Worm (Caenorhabditis elegans): ENCODE measurements around the gene idpb-5.

Gene idpb-5

DNA sequence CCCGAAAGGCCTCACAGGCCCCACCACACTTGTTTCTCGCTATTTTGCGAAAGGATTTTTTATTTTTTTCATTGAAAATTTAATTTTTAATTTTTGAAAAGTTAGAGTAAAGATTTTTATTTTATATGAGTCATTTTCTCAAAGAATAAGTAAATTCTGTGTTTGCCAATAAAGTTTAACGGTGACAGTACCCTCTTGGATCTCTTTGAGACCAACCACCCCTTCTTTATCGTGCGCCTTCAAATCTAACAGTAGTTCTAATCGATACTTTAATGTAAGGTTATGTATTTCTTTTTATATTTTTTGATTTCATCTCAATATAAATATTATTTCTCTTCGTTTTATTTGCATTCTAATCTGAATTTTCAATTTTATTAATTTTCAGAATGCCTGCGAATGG lies 6.2 kb downstream of the idpb-5 start, which contains the start of gene hmp-1:
TSS of gene hmp-1 (plus strand) at position 380 of the 400 bp plus-strand sequence.
- peak; percentile 83 for TF ChIP-seq madf-8 (GFP tag; conservative IDR thresholded peaks at IDR 0.05)
- TF ChIP-seq lsl-1 (GFP tag; optimal IDR thresholded peaks at IDR 0.05): peak; percentile 88
- peak; percentile 13 for TF ChIP-seq xnd-1 (tag; optimal IDR thresholded peaks at IDR 0.05)
- no peak for TF ChIP-seq madf-10 (tag; optimal IDR thresholded peaks at IDR 0.05)
- TF ChIP-seq tbx-9 (tag; optimal IDR thresholded peaks at IDR 0.05; ENCODE audit: borderline replicate concordance): no peak
- peak; percentile 80 for TF ChIP-seq F33H1.4 (GFP tag; IDR thresholded peaks at IDR 0.05)
- TF ChIP-seq madf-6 (GFP tag; IDR thresholded peaks at IDR 0.05): peak; percentile 80
- TF ChIP-seq pbrm-1 (GFP tag; IDR thresholded peaks at IDR 0.05): no peak

DNA sequence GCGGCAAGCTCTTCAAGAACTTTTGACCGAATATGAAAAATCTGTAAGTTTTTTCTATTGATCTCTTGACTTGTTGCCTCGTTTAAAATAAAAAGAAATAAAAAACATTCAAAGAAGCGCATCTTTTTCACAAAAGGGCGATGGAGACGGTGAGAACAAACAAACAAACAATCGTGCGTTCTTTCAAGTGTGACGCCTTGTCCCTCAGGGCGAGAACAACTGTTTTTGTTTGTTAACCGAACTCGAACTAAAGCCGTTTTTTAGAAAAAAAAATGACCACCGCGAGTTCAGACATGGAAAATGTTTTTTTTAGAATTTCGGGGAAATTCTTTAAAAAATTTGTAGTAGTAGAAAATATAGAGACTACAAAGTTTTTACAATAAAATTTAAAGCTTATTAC lies 7.6 kb downstream of the idpb-5 start:
- TF ChIP-seq ceh-79 (tag; optimal IDR thresholded peaks at IDR 0.05): no peak
- TF ChIP-seq Y95B8A.8 (GFP tag; IDR thresholded peaks at IDR 0.05): no peak
- TF ChIP-seq zfh-2 (GFP tag; conservative IDR thresholded peaks at IDR 0.05): no peak
- TF ChIP-seq madf-3 (GFP tag; IDR thresholded peaks at IDR 0.05): no peak
- TF ChIP-seq sea-2 (GFP tag; IDR thresholded peaks at IDR 0.05): no peak
- TF ChIP-seq hrde-1 (tag; optimal IDR thresholded peaks at IDR 0.05; ENCODE audit: borderline replicate concordance): no peak

DNA sequence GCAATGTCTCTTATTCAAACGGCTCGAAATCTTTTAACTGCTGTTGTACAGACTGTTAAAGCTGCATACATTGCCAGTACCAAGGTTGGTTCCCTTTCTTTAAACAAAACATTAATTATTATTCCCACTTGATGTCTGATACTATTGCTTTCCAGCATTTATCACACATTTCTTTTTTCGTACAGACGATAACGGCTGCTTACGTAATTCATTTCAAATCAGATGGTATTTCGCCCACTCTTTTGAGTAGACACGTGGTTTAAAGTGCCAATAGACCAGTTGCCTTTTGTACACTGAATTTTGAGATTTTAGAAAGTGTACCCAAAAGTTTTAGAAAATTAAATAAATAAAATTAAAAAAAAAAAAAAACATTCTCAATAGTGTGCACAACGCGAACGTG lies 10.1 kb downstream of the idpb-5 start:
- TF ChIP-seq C17E4.6 (GFP tag; IDR thresholded peaks at IDR 0.05): no peak
- no peak for TF ChIP-seq cebp-1 (GFP tag; IDR thresholded peaks at IDR 0.05)
- TF ChIP-seq cebp-1 (tag; optimal IDR thresholded peaks at IDR 0.05): peak; percentile 39
- TF ChIP-seq nhr-80 (tag; optimal IDR thresholded peaks at IDR 0.05): peak; percentile 56
- no peak for TF ChIP-seq Y53G8AR.9 (GFP tag; conservative IDR thresholded peaks at IDR 0.05)
- no peak for TF ChIP-seq ztf-28 (GFP tag; IDR thresholded peaks at IDR 0.05)

DNA sequence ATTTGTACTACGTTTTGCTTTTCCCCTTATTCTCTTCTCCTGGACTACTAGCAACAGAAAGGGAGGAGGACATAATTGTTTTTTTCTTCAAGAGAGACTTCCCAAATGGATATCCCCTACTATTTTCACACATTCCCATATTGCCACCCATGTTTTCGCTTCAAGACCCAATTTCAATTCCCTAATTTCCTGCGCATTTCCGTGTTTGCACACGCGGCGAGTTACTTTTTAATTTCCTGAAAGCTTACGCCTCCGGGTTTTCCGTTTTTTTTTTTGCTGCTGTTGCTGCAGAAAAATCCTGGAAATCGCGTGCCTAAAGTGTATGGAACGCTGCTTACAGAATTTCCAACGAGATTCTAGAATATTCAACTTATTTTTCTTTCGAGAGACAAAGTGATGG lies 13.0 kb downstream of the idpb-5 start:
- no peak for TF ChIP-seq ztf-28 (GFP tag; IDR thresholded peaks at IDR 0.05)
- no peak for TF ChIP-seq akir-1 (GFP tag; optimal IDR thresholded peaks at IDR 0.05)
- no peak for TF ChIP-seq repo-1 (tag; optimal IDR thresholded peaks at IDR 0.05)
- no peak for TF ChIP-seq ceh-40 (GFP tag; IDR thresholded peaks at IDR 0.05)
- no peak for TF ChIP-seq F55B11.4 (tag; optimal IDR thresholded peaks at IDR 0.05; ENCODE audit: borderline replicate concordance, insufficient read depth)
- TF ChIP-seq madf-8 (GFP tag; conservative IDR thresholded peaks at IDR 0.05): no peak
- no peak for TF ChIP-seq nhr-120 (GFP tag; IDR thresholded peaks at IDR 0.05)
- no peak for TF ChIP-seq ama-1 (optimal IDR thresholded peaks at IDR 0.05)
- no peak for TF ChIP-seq ama-1 (GFP tag; optimal IDR thresholded peaks at IDR 0.05)
- no peak for TF ChIP-seq Y56A3A.18 (GFP tag; IDR thresholded peaks at IDR 0.05)
- TF ChIP-seq F39B2.1 (GFP tag; IDR thresholded peaks at IDR 0.05): no peak
- TF ChIP-seq sea-2 (GFP tag; IDR thresholded peaks at IDR 0.05): no peak

DNA sequence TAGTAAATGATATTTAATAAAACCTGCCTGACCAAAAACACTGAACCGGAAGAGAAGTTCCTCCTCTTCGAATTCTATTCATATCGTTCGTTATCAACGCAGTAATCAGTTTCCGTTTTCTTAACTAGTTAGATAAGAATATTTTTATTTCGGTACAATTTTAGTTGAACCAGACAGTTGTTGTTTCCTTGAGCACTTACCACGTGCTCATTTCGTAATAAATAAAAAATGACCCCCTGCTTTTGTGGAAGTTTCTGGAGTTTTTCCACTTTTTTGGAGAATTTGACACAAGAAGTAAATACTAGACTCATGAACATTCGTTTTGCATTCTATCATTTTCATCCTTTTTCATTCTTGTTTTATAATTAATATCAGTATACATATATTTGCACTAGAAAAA lies 14.4 kb downstream of the idpb-5 start:
- TF ChIP-seq cebp-1 (GFP tag; IDR thresholded peaks at IDR 0.05): no peak
- TF ChIP-seq cebp-1 (tag; optimal IDR thresholded peaks at IDR 0.05): peak; percentile 76
- no peak for TF ChIP-seq Y56A3A.18 (GFP tag; IDR thresholded peaks at IDR 0.05)

DNA sequence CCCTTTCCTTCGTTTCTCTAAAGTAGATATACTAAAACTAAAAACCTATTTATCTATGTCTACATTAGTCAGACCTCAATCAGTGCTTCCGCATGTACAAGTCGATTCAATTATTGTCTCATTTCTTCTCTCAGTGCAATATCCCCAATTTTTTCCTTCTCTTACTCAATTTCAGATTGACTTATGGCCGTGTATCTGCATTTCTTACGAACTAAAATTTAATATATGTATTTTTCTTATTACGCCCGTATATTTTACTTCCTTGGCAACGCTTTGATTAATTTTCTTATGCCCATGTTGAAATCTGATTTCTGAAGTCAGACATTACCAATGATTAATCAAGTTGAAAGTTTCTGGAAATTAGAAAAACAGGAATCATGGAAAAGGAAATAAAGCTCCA lies 15.6 kb downstream of the idpb-5 start:
- TF ChIP-seq ekl-4 (GFP tag; IDR thresholded peaks at IDR 0.05): no peak

DNA sequence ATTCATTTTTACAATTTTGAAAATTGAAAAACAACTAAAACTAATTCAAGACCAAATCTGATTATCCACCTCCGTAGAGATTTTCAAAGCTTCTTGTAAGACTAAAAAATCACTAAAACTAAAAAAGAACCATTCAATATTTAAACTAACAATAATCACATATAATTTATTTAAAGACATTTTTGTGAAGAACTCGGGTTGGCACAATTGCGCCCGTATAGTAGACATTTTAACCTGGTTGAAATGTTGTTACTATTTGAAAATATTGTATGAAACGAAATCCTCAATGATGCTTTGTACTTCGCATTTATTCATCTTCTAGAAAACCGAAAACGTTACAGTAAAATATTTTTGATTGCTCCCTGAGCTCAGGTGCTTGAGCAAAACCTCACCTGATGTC lies 16.7 kb downstream of the idpb-5 start:
- TF ChIP-seq xnd-1 (tag; optimal IDR thresholded peaks at IDR 0.05): no peak
- no peak for TF ChIP-seq K12H6.12 (tag; optimal IDR thresholded peaks at IDR 0.05)
- no peak for TF ChIP-seq attf-6 (GFP tag; IDR thresholded peaks at IDR 0.05)
- TF ChIP-seq snpc-1.3 (tag; optimal IDR thresholded peaks at IDR 0.05; ENCODE audit: insufficient read depth): no peak
- TF ChIP-seq mel-28 (tag; optimal IDR thresholded peaks at IDR 0.05; ENCODE audit: borderline replicate concordance): no peak
- no peak for TF ChIP-seq lin-54 (GFP tag; optimal IDR thresholded peaks at IDR 0.05)
- no peak for TF ChIP-seq Y79H2A.3 (GFP tag; conservative IDR thresholded peaks at IDR 0.05)
- no peak for TF ChIP-seq nfya-1 (tag; optimal IDR thresholded peaks at IDR 0.05; ENCODE audit: borderline replicate concordance, insufficient read depth)
